Fruit fly (Drosophila melanogaster) whole organism, embryonic: Measurements from ENCODE around the gene CG3349.

Source experiments
- Abd-B ChIP-seq: fragments of 200-800 bp; sonication (Bioruptor generic); optimal IDR thresholded peaks from 2 replicates; lab custom pipeline; 2018; ENCODE audit warnings: missing biosample characterization, mild to moderate bottlenecking, missing genetic modification characterization, moderate library complexity
- Adf1 ChIP-seq: fragments of 200-800 bp; sonication (Bioruptor generic); IDR thresholded peaks from 2 replicates; pipeline ENCODE4 v1.3.6; 2022; ENCODE audit warnings: missing biosample characterization, missing genetic modification characterization
- Antp ChIP-seq: fragments of 200-800 bp; sonication (Bioruptor generic); optimal IDR thresholded peaks from 3 replicates; lab custom pipeline; 2016; ENCODE audit warnings: missing biosample characterization, missing genetic modification characterization
- CG10267 ChIP-seq: fragments of 200-800 bp; sonication (Bioruptor generic); optimal IDR thresholded peaks from 2 replicates; lab custom pipeline; 2018; ENCODE audit warnings: missing biosample characterization, mild to moderate bottlenecking, missing genetic modification characterization, moderate library complexity
- CG10431 ChIP-seq: fragments of 200-800 bp; sonication (Bioruptor generic); optimal IDR thresholded peaks from 3 replicates; lab custom pipeline; 2018; ENCODE audit warnings: missing biosample characterization, mild to moderate bottlenecking, missing genetic modification characterization
- CG10979 ChIP-seq: fragments of 200-800 bp; sonication (Bioruptor generic); optimal IDR thresholded peaks from 2 replicates; lab custom pipeline; 2018; ENCODE audit warnings: missing biosample characterization, mild to moderate bottlenecking, missing genetic modification characterization, moderate library complexity
- CG13894 ChIP-seq: fragments of 200-800 bp; sonication (Bioruptor generic); optimal IDR thresholded peaks from 3 replicates; lab custom pipeline; 2018; ENCODE audit warnings: missing biosample characterization, mild to moderate bottlenecking, missing genetic modification characterization, moderate library complexity
- CG15269 ChIP-seq: fragments of 200-800 bp; sonication (Bioruptor generic); optimal IDR thresholded peaks from 2 replicates; lab custom pipeline; 2018; ENCODE audit warnings: missing biosample characterization, mild to moderate bottlenecking, missing genetic modification characterization, moderate library complexity
- CG1529 ChIP-seq: fragments of 200-800 bp; sonication (Bioruptor generic); optimal IDR thresholded peaks from 3 replicates; lab custom pipeline; 2018; ENCODE audit warnings: missing biosample characterization, missing genetic modification characterization
- CG1602 ChIP-seq: fragments of 200-800 bp; sonication (Bioruptor generic); optimal IDR thresholded peaks from 3 replicates; lab custom pipeline; 2016; ENCODE audit warnings: missing biosample characterization, missing genetic modification characterization
- CG17385 ChIP-seq: fragments of 200-800 bp; sonication (Bioruptor generic); optimal IDR thresholded peaks from 3 replicates; lab custom pipeline; 2018; ENCODE audit warnings: missing biosample characterization, mild to moderate bottlenecking, missing genetic modification characterization
- CG17802 ChIP-seq: fragments of 200-800 bp; sonication (Bioruptor generic); optimal IDR thresholded peaks from 2 replicates; lab custom pipeline; 2018; ENCODE audit warnings: missing biosample characterization, mild to moderate bottlenecking, missing genetic modification characterization, moderate library complexity
- CG2129 ChIP-seq: fragments of 200-800 bp; sonication (Bioruptor generic); IDR thresholded peaks from 2 replicates; pipeline ENCODE4 v1.3.6; 2022; ENCODE audit warnings: missing biosample characterization, missing genetic modification characterization; ENCODE audit not compliant: partially characterized antibody
- CG2202 ChIP-seq: fragments of 200-800 bp; sonication (Bioruptor generic); optimal IDR thresholded peaks from 2 replicates; lab custom pipeline; 2018; ENCODE audit warnings: missing biosample characterization, mild to moderate bottlenecking, missing genetic modification characterization
- CG2712 ChIP-seq: fragments of 200-800 bp; optimal IDR thresholded peaks from 3 replicates; lab custom pipeline; 2019; ENCODE audit warnings: missing biosample characterization, mild to moderate bottlenecking, missing genetic modification characterization, moderate library complexity
- CG32532 ChIP-seq: fragments of 200-800 bp; sonication (Bioruptor generic); IDR thresholded peaks from 2 replicates; pipeline ENCODE4 v1.3.6; 2022; ENCODE audit warnings: missing biosample characterization, missing genetic modification characterization
- CG32767 ChIP-seq: fragments of 200-800 bp; sonication (Bioruptor generic); IDR thresholded peaks from 2 replicates; pipeline ENCODE4 v1.3.6; 2022; ENCODE audit warnings: missing biosample characterization, missing genetic modification characterization
- CG34422 ChIP-seq: fragments of 200-800 bp; sonication (Bioruptor generic); IDR thresholded peaks from 3 replicates; pipeline ENCODE4 v1.3.6; 2022; ENCODE audit warnings: missing biosample characterization, missing genetic modification characterization
- CG6765 ChIP-seq: fragments of 200-800 bp; sonication (Bioruptor generic); optimal IDR thresholded peaks from 3 replicates; lab custom pipeline; 2017; ENCODE audit warnings: missing biosample characterization, mild to moderate bottlenecking, missing genetic modification characterization
- CG8388 ChIP-seq: fragments of 200-800 bp; sonication (Bioruptor generic); optimal IDR thresholded peaks from 2 replicates; lab custom pipeline; 2019; ENCODE audit warnings: missing biosample characterization, mild to moderate bottlenecking, missing genetic modification characterization, moderate library complexity
- CHES-1-like ChIP-seq: fragments of 200-800 bp; sonication (Bioruptor generic); optimal IDR thresholded peaks from 2 replicates; lab custom pipeline; 2016; ENCODE audit warnings: missing biosample characterization, missing genetic modification characterization
- CTCF ChIP-seq: fragments of 200-800 bp; sonication (Bioruptor generic); optimal IDR thresholded peaks from 2 replicates; lab custom pipeline; 2017; ENCODE audit warnings: missing biosample characterization, mild to moderate bottlenecking, missing genetic modification characterization, moderate library complexity
- D ChIP-seq, 2 experiments: fragments of 200-800 bp in 1 of 2; fragments of >200 bp in 1 of 2; sonication (Bioruptor generic) in 1 of 2; optimal IDR thresholded peaks; 2 replicates in 1 of 2; 3 replicates in 1 of 2; lab custom pipeline; 2017; ENCODE audit warnings: mild to moderate bottlenecking in 1 of 2, missing biosample characterization in 1 of 2, missing genetic modification characterization in 1 of 2, missing genetic modification reagents in 1 of 2
- Dip2 ChIP-seq: fragments of 200-800 bp; sonication (Bioruptor generic); IDR thresholded peaks from 2 replicates; pipeline ENCODE4 v1.3.6; 2022; ENCODE audit warnings: missing biosample characterization, missing genetic modification characterization
- Dll ChIP-seq: fragments of 200-800 bp; sonication (Bioruptor generic); IDR thresholded peaks from 4 replicates; pipeline ENCODE4 v1.3.6; 2022; ENCODE audit warnings: missing biosample characterization, missing genetic modification characterization; ENCODE audit not compliant: partially characterized antibody
- E2f1 ChIP-seq: fragments of 200-800 bp; sonication (Bioruptor generic); IDR thresholded peaks from 2 replicates; pipeline ENCODE4 v1.3.6; 2022; ENCODE audit warnings: missing biosample characterization, missing genetic modification characterization
- H2.0 ChIP-seq: fragments of 200-800 bp; sonication (Bioruptor generic); IDR thresholded peaks from 2 replicates; pipeline ENCODE4 v1.3.6; 2022; ENCODE audit warnings: missing biosample characterization, missing genetic modification characterization
- Meics ChIP-seq: fragments of 200-800 bp; sonication (Bioruptor generic); optimal IDR thresholded peaks from 2 replicates; lab custom pipeline; 2017; ENCODE audit warnings: missing biosample characterization, mild to moderate bottlenecking, missing genetic modification characterization
- Pdp1 ChIP-seq, 2 experiments: fragments of 200-800 bp; sonication (Bioruptor generic); optimal IDR thresholded peaks; 3 replicates each; lab custom pipeline; 2016; ENCODE audit warnings: missing biosample characterization in 2 of 2, missing genetic modification characterization in 2 of 2, mild to moderate bottlenecking in 1 of 2, moderate library complexity in 1 of 2
- Ravus ChIP-seq: fragments of 200-800 bp; sonication (Bioruptor generic); IDR thresholded peaks from 2 replicates; pipeline ENCODE4 v1.3.6; 2022; ENCODE audit warnings: missing biosample characterization, missing genetic modification characterization
- TFAM ChIP-seq: fragments of 200-800 bp; sonication (Bioruptor generic); optimal IDR thresholded peaks from 2 replicates; lab custom pipeline; 2017; ENCODE audit warnings: missing biosample characterization, missing genetic modification characterization, inconsistent platforms
- Tbp ChIP-seq: fragments of >200 bp; optimal IDR thresholded peaks from 2 replicates; lab custom pipeline; 2018; ENCODE audit warnings: missing biosample characterization, missing genetic modification characterization
- Usf ChIP-seq: fragments of 200-800 bp; sonication (Bioruptor generic); optimal IDR thresholded peaks from 2 replicates; lab custom pipeline; 2017; ENCODE audit warnings: missing genotype, missing biosample characterization, missing genetic modification characterization
- bcd ChIP-seq: fragments of 200-800 bp; sonication (Bioruptor generic); optimal IDR thresholded peaks from 2 replicates; lab custom pipeline; 2017; ENCODE audit warnings: missing biosample characterization, mild to moderate bottlenecking, missing genetic modification characterization
- dati ChIP-seq: fragments of 200-800 bp; sonication (Bioruptor generic); IDR thresholded peaks from 2 replicates; pipeline ENCODE4 v1.3.6; 2022; ENCODE audit warnings: missing biosample characterization, missing genetic modification characterization
- fd102C ChIP-seq: fragments of 200-800 bp; sonication (Bioruptor generic); optimal IDR thresholded peaks from 2 replicates; lab custom pipeline; 2018; ENCODE audit warnings: missing biosample characterization, mild to moderate bottlenecking, missing genetic modification characterization, moderate library complexity
- gfzf ChIP-seq: fragments of 200-800 bp; sonication (Bioruptor generic); optimal IDR thresholded peaks from 2 replicates; lab custom pipeline; 2016; ENCODE audit warnings: missing biosample characterization, mild to moderate bottlenecking, missing genetic modification characterization, moderate library complexity
- gt ChIP-seq: fragments of 200-800 bp; sonication (Bioruptor generic); IDR thresholded peaks from 2 replicates; pipeline ENCODE4 v1.3.6; 2022; ENCODE audit warnings: missing biosample characterization, missing genetic modification characterization
- jing ChIP-seq: fragments of 200-800 bp; sonication (Bioruptor generic); optimal IDR thresholded peaks from 2 replicates; lab custom pipeline; 2018; ENCODE audit warnings: missing biosample characterization, mild to moderate bottlenecking, missing genetic modification characterization
- kah ChIP-seq: fragments of 200-800 bp; sonication (Bioruptor generic); optimal IDR thresholded peaks from 2 replicates; lab custom pipeline; 2018; ENCODE audit warnings: missing biosample characterization, mild to moderate bottlenecking, missing genetic modification characterization
- ken ChIP-seq: fragments of 200-800 bp; sonication (Bioruptor generic); IDR thresholded peaks from 3 replicates; pipeline ENCODE4 v1.3.6; 2022; ENCODE audit warnings: missing biosample characterization, missing genetic modification characterization
- lab ChIP-seq: fragments of 200-800 bp; sonication (Bioruptor generic); optimal IDR thresholded peaks from 3 replicates; lab custom pipeline; 2017; ENCODE audit warnings: missing biosample characterization, missing genetic modification characterization, mild to moderate bottlenecking, moderate library complexity, missing genetic modification reagents
- phol ChIP-seq: fragments of 200-800 bp; sonication (Bioruptor generic); optimal IDR thresholded peaks from 3 replicates; lab custom pipeline; 2018; ENCODE audit warnings: missing biosample characterization, mild to moderate bottlenecking, missing genetic modification characterization, moderate library complexity
- prd ChIP-seq, 3 experiments: fragments of >200 bp in 2 of 3; fragments of 200-800 bp in 1 of 3; sonication (Bioruptor generic) in 1 of 3; optimal IDR thresholded peaks in 2 of 3; IDR thresholded peaks in 1 of 3; 2 replicates in 2 of 3; 3 replicates in 1 of 3; pipeline versions ENCODE4 v1.3.6 to Lab custom; 2017 to 2022; ENCODE audit warnings: missing biosample characterization in 1 of 3, missing genetic modification characterization in 1 of 3
- pros ChIP-seq: fragments of 200-800 bp; sonication (Bioruptor generic); optimal IDR thresholded peaks from 3 replicates; lab custom pipeline; 2019; ENCODE audit warnings: missing biosample characterization, mild to moderate bottlenecking, missing genetic modification characterization, moderate library complexity
- repo ChIP-seq: fragments of 200-800 bp; sonication (Bioruptor generic); optimal IDR thresholded peaks from 2 replicates; lab custom pipeline; 2016; ENCODE audit warnings: missing biosample characterization, missing genetic modification characterization
- shn ChIP-seq: fragments of 200-800 bp; sonication (Bioruptor generic); optimal IDR thresholded peaks from 3 replicates; lab custom pipeline; 2016; ENCODE audit warnings: missing biosample characterization, missing genetic modification characterization
- twi ChIP-seq: fragments of 200-800 bp; optimal IDR thresholded peaks from 2 replicates; lab custom pipeline; 2019; ENCODE audit warnings: missing biosample characterization, mild to moderate bottlenecking, missing genetic modification characterization, moderate library complexity

CG3349 gene

DNA sequence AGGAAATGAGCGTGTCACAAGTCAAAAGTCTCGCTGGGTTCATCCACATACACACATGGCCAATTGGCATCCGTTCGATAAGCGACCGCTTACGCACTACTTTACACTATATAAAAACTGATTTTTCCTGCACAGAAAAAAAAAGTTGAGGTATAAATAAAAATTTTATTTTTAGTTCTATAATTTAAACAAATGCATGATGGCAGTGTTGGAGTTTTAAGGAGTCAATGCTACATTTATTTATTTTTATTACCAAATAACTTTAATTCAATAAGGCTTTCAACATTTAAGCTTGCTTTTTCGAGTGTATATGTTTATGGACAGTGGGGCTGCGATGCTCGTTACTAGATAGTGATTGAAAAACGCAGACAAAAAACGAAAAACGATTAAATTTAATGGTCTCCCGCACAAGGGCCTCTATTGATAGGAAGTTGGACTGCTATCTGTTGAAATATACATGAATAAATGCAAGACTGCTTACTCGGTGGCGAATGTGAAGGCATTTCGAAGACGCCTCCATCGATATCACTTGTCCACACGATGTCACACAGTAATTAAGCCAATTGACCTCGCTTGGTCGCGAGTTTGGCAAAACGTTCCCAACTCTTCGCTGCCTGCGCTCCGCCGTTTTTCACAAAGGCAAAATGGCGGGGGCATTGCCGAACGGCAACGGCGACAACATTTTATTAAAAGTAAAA, 32.4 kb downstream of the CG3349 start (continued):
- peak; percentile 77 for TF ChIP-seq CG17385
- TF ChIP-seq Dll (GFP tag; lab: Robert Waterston, UW), result no peak
- TF ChIP-seq Usf, result no peak
- TF ChIP-seq phol (tag; lab: Kevin White, UChicago), result peak; percentile 85
- no peak for TF ChIP-seq TFAM (GFP tag; lab: Kevin White, UChicago)
- TF ChIP-seq jing (GFP tag; lab: Kevin White, UChicago), result peak; percentile 40
- TF ChIP-seq shn (GFP tag; lab: Kevin White, UChicago), result no peak
- TF ChIP-seq D (optimal IDR thresholded peaks at IDR 0.05; lab: Kevin White, UChicago), result no peak
- peak; percentile 70 for TF ChIP-seq D (GFP tag; optimal IDR thresholded peaks at IDR 0.05; lab: Kevin White, UChicago)
- TF ChIP-seq pros (GFP tag; lab: Kevin White, UChicago), result no peak
- no peak for TF ChIP-seq CHES-1-like (GFP tag; lab: Kevin White, UChicago)
- TF ChIP-seq kah (GFP tag; lab: Kevin White, UChicago), result peak; percentile 53
- TF ChIP-seq CG32532 (GFP tag; lab: Robert Waterston, UW), result peak; percentile 57; the same call in 1 of the 2 replicates
- TF ChIP-seq Adf1 (GFP tag; lab: Robert Waterston, UW), result no peak
- TF ChIP-seq CG2129 (GFP tag; lab: Robert Waterston, UW), result no peak
- peak; percentile 49 to 65 for TF ChIP-seq Pdp1 (GFP tag; optimal IDR thresholded peaks at IDR 0.05; lab: Kevin White, UChicago)
- TF ChIP-seq CG10267 (tag; lab: Kevin White, UChicago), result peak; percentile 83
- no peak for TF ChIP-seq gfzf (GFP tag; lab: Kevin White, UChicago)
- TF ChIP-seq CG10979, result peak; percentile 78
- peak; percentile 87 for TF ChIP-seq Abd-B (GFP tag; lab: Kevin White, UChicago)
- TF ChIP-seq CG2202 (tag; lab: Kevin White, UChicago), result peak; percentile 36
- TF ChIP-seq CG34422 (GFP tag; lab: Robert Waterston, UW), result peak; percentile 57; the same call in 1 of the 3 replicates
- peak; percentile 60 for TF ChIP-seq CG1602 (GFP tag; lab: Kevin White, UChicago)
- peak; percentile 23; the same call in 1 of the 2 replicates for TF ChIP-seq Ravus
- peak; percentile 88 for TF ChIP-seq CG8388 (GFP tag; lab: Kevin White, UChicago)
- peak; percentile 88 for TF ChIP-seq CG2712 (tag; lab: Kevin White, UChicago)
- TF ChIP-seq ken (GFP tag; lab: Robert Waterston, UW), result peak; percentile 65; the same call in 2 of the 3 replicates
- no peak for TF ChIP-seq Dip2 (GFP tag; lab: Robert Waterston, UW)
- TF ChIP-seq CG6765, result peak; percentile 9
- TF ChIP-seq CG15269, result peak; percentile 84
- TF ChIP-seq CG10431, result peak; percentile 21
- TF ChIP-seq repo (GFP tag; lab: Kevin White, UChicago), result no peak
- TF ChIP-seq CG13894 (tag; lab: Kevin White, UChicago), result no peak
- TF ChIP-seq dati (GFP tag; lab: Robert Waterston, UW), result no peak
- TF ChIP-seq CG1529 (GFP tag; lab: Kevin White, UChicago), result peak; percentile 53
- no peak for TF ChIP-seq Antp (GFP tag; lab: Kevin White, UChicago)
- TF ChIP-seq Meics (GFP tag; lab: Kevin White, UChicago), result peak; percentile 74
- TF ChIP-seq prd (optimal IDR thresholded peaks at IDR 0.05; lab: Kevin White, UChicago), result no peak
- peak; percentile 73 for TF ChIP-seq prd (GFP tag; IDR thresholded peaks at IDR 0.05; lab: Robert Waterston, UW)
- TF ChIP-seq bcd, result peak; percentile 65
- peak; percentile 57; the same call in 1 of the 2 replicates for TF ChIP-seq H2.0 (GFP tag; lab: Robert Waterston, UW)
- TF ChIP-seq lab (GFP tag; lab: Kevin White, UChicago), result peak; percentile 81
- peak; percentile 42 for TF ChIP-seq fd102C (GFP tag; lab: Kevin White, UChicago)
- no peak for TF ChIP-seq Tbp (GFP tag; lab: Kevin White, UChicago)
- TF ChIP-seq CTCF, result no peak
- TF ChIP-seq twi, result peak; percentile 61
- no peak for TF ChIP-seq gt (GFP tag; lab: Robert Waterston, UW)
- TF ChIP-seq CG17802, result peak; percentile 22
- peak; percentile 62 for TF ChIP-seq E2f1 (GFP tag; lab: Robert Waterston, UW)
- TF ChIP-seq CG32767 (GFP tag; lab: Robert Waterston, UW), result peak; percentile 65; the same call in 1 of the 2 replicates
